Worm (Caenorhabditis elegans): ENCODE data around the gene slc-28.1.

The slc-28.1 gene

ce11 chrV:3502038-3502437 lies 38.4 kb downstream of the slc-28.1 start, which contains the start of the genes C07G3.8 and C07G3.10:
C07G3.8 (minus strand) TSS chrV:3502138.
C07G3.10 (plus strand) TSS chrV:3502307.
- TF ChIP-seq mes-4 (tag; optimal IDR thresholded peaks at IDR 0.05), result no peak
- no peak for TF ChIP-seq snpc-3.4 (tag; optimal IDR thresholded peaks at IDR 0.05)
- TF ChIP-seq hsf-1 (GFP tag; IDR thresholded peaks at IDR 0.05), result no peak
- TF ChIP-seq ceh-91 (GFP tag; IDR thresholded peaks at IDR 0.05), result no peak
- no peak for TF ChIP-seq F57A8.1 (GFP tag; optimal IDR thresholded peaks at IDR 0.05)
- TF ChIP-seq dpl-1 (GFP tag; optimal IDR thresholded peaks at IDR 0.05), result no peak
- no peak for TF ChIP-seq Y56A3A.18 (GFP tag; IDR thresholded peaks at IDR 0.05)
- no peak for TF ChIP-seq hlh-26 (GFP tag; conservative IDR thresholded peaks at IDR 0.05)

- TF ChIP-seq atf-7 (tag; optimal IDR thresholded peaks at IDR 0.05), result peak; percentile 26
- peak; percentile 48 for TF ChIP-seq pha-4 (tag; optimal IDR thresholded peaks at IDR 0.05)
- TF ChIP-seq zfh-2 (GFP tag; conservative IDR thresholded peaks at IDR 0.05), result no peak
- peak; percentile 79 for TF ChIP-seq nhr-80 (tag; optimal IDR thresholded peaks at IDR 0.05)
- no peak for TF ChIP-seq aptf-3 (GFP tag; IDR thresholded peaks at IDR 0.05)
- TF ChIP-seq mes-4 (tag; optimal IDR thresholded peaks at IDR 0.05), result no peak
- no peak for TF ChIP-seq D2030.7 (GFP tag; IDR thresholded peaks at IDR 0.05)
- no peak for TF ChIP-seq K11D2.4 (GFP tag; IDR thresholded peaks at IDR 0.05)
- TF ChIP-seq tbp1 (GFP tag; optimal IDR thresholded peaks at IDR 0.05), result peak; percentile 21
- TF ChIP-seq somi-1 (GFP tag; optimal IDR thresholded peaks at IDR 0.05), result no peak
- TF ChIP-seq unc-62 (GFP tag; optimal IDR thresholded peaks at IDR 0.05), result peak; percentile 62
- no peak for TF ChIP-seq B0261.1 (tag; optimal IDR thresholded peaks at IDR 0.05)
- TF ChIP-seq ccch-3 (GFP tag; optimal IDR thresholded peaks at IDR 0.05), result no peak
Measured at ce11 chrV:3505745-3506144, 42.1 kb downstream of the slc-28.1 start.

- peak; percentile 24 for TF ChIP-seq lsl-1 (GFP tag; optimal IDR thresholded peaks at IDR 0.05)
Measured at ce11 chrV:3506252-3506651, 42.6 kb downstream of the slc-28.1 start, which contains the start of gene ugt-64. ugt-64 (minus strand) TSS chrV:3506352.

ce11 chrV:3507691-3508090 lies 44.1 kb downstream of the slc-28.1 start, which contains the start of gene str-225:
str-225 (plus strand) TSS chrV:3507822.
- TF ChIP-seq mcd-1 (GFP tag; IDR thresholded peaks at IDR 0.05) (no peak), mxl-1 (tag; optimal IDR thresholded peaks at IDR 0.05) (no peak), ztf-3 (GFP tag; optimal IDR thresholded peaks at IDR 0.05) (no peak), rec-8 (tag; optimal IDR thresholded peaks at IDR 0.05) (no peak), K11D2.4 (GFP tag; IDR thresholded peaks at IDR 0.05) (no peak), somi-1 (GFP tag; optimal IDR thresholded peaks at IDR 0.05) (no peak), B0261.1 (tag; optimal IDR thresholded peaks at IDR 0.05) (no peak), snpc-1.1 (tag; optimal IDR thresholded peaks at IDR 0.05; ENCODE audit: insufficient read depth) (no peak), Y67H2A.10 (GFP tag; conservative IDR thresholded peaks at IDR 0.05) (no peak), F57A8.1 (GFP tag; optimal IDR thresholded peaks at IDR 0.05) (no peak), tlf-1 (GFP tag; optimal IDR thresholded peaks at IDR 0.05) (no peak)

ce11 chrV:3509878-3510277 lies 46.3 kb downstream of the slc-28.1 start, which contains the start of gene str-228:
str-228 (plus strand) TSS chrV:3510178.
- TF ChIP-seq lin-40 (tag; optimal IDR thresholded peaks at IDR 0.05), result no peak
- TF ChIP-seq dox-1 (GFP tag; IDR thresholded peaks at IDR 0.05), result no peak
- no peak for TF ChIP-seq lsy-27 (tag; optimal IDR thresholded peaks at IDR 0.05; ENCODE audit: borderline replicate concordance, insufficient read depth)
- no peak for TF ChIP-seq lsl-1 (GFP tag; optimal IDR thresholded peaks at IDR 0.05)
- no peak for TF ChIP-seq egl-18 (GFP tag; IDR thresholded peaks at IDR 0.05)
- no peak for TF ChIP-seq B0019.2 (GFP tag; conservative IDR thresholded peaks at IDR 0.05)
- no peak for TF ChIP-seq F37B4.10 (GFP tag; IDR thresholded peaks at IDR 0.05)
- no peak for TF ChIP-seq let-607 (tag; optimal IDR thresholded peaks at IDR 0.05)
- TF ChIP-seq Y53F4B.3 (GFP tag; IDR thresholded peaks at IDR 0.05), result no peak
- TF ChIP-seq repo-1 (tag; optimal IDR thresholded peaks at IDR 0.05), result no peak
- TF ChIP-seq nhr-179 (tag; optimal IDR thresholded peaks at IDR 0.05), result no peak

Measured in whole organism, young adult.